Worm (Caenorhabditis elegans): Measurements from ENCODE around the gene mab-5.

- TF ChIP-seq ztf-29 (GFP tag; IDR thresholded peaks at IDR 0.05) = no peak
- no peak for TF ChIP-seq klf-2 (GFP tag; conservative IDR thresholded peaks at IDR 0.05)
- TF ChIP-seq ztf-23 (GFP tag; IDR thresholded peaks at IDR 0.05) = no peak
- no peak for TF ChIP-seq flt-1 (GFP tag; IDR thresholded peaks at IDR 0.05)
Observed at ce11 chrIII:7809033-7809432, 25.8 kb upstream of the mab-5 start.

All from whole organism, midembryonic.